Worm (Caenorhabditis elegans) whole organism, early embryonic: ENCODE results near the gene R04D3.4.

Experiments used
- B0310.2 ChIP-seq: sonication (generic microtip); optimal IDR thresholded peaks from 2 replicates; lab custom pipeline; 2016; ENCODE audit warnings: mild to moderate bottlenecking, missing genetic modification characterization, missing compliant biosample characterization
- F13C5.2 ChIP-seq: sonication (generic microtip); optimal IDR thresholded peaks from 2 replicates; lab custom pipeline; 2017; ENCODE audit warnings: mild to moderate bottlenecking, missing genetic modification characterization, inconsistent platforms, missing compliant biosample characterization
- aly-1 ChIP-seq: sonication (generic microtip); optimal IDR thresholded peaks from 2 replicates; lab custom pipeline; 2016; ENCODE audit warnings: missing genetic modification characterization, missing compliant biosample characterization
- ama-1 ChIP-seq: fragments of 150-350 bp; optimal IDR thresholded peaks from 2 replicates; lab custom pipeline; 2014
- ceh-13 ChIP-seq: fragments of 200-800 bp; sonication (Bioruptor generic); optimal IDR thresholded peaks from 2 replicates; lab custom pipeline; 2018; ENCODE audit warnings: mild to moderate bottlenecking, missing genetic modification characterization, missing compliant biosample characterization
- ceh-36 ChIP-seq: sonication (generic microtip); optimal IDR thresholded peaks from 2 replicates; lab custom pipeline; 2016; ENCODE audit warnings: missing genetic modification characterization, inconsistent platforms, missing compliant biosample characterization
- ets-7 ChIP-seq: sonication (generic microtip); optimal IDR thresholded peaks from 2 replicates; lab custom pipeline; 2016; ENCODE audit warnings: missing genotype, missing genetic modification characterization, missing compliant biosample characterization
- flt-1 ChIP-seq: fragments of 200-800 bp; sonication (Bioruptor generic); IDR thresholded peaks from 2 replicates; pipeline ENCODE4 v1.3.6; 2022; ENCODE audit warnings: missing genetic modification characterization, missing compliant biosample characterization
- hmbx-1 ChIP-seq: sonication (generic microtip); optimal IDR thresholded peaks from 2 replicates; lab custom pipeline; 2016; ENCODE audit warnings: mild to moderate bottlenecking, missing genetic modification characterization, missing compliant biosample characterization
- hmg-4 ChIP-seq: fragments of 200-800 bp; sonication (Bioruptor generic); optimal IDR thresholded peaks from 2 replicates; lab custom pipeline; 2018; ENCODE audit warnings: mild to moderate bottlenecking, missing genetic modification characterization, missing compliant biosample characterization
- hnd-1 ChIP-seq: sonication (generic microtip); optimal IDR thresholded peaks from 2 replicates; lab custom pipeline; 2016; ENCODE audit warnings: missing genetic modification characterization, missing compliant biosample characterization
- pes-1 ChIP-seq: fragments of 200-800 bp; sonication (Bioruptor generic); IDR thresholded peaks from 2 replicates; pipeline ENCODE4 v1.3.6; 2022; ENCODE audit warnings: missing genetic modification reagents, missing genetic modification characterization, missing compliant biosample characterization
- scrt-1 ChIP-seq: fragments of 200-800 bp; sonication (Bioruptor generic); IDR thresholded peaks from 2 replicates; pipeline ENCODE4 v1.3.6; 2022; ENCODE audit warnings: missing genetic modification characterization, missing compliant biosample characterization
- sea-1 ChIP-seq: fragments of 200-800 bp; sonication (Bioruptor generic); conservative IDR thresholded peaks from 2 replicates; pipeline ENCODE4 v1.3.6; 2022; ENCODE audit warnings: missing genetic modification characterization, missing compliant biosample characterization
- tbx-11 ChIP-seq: fragments of 200-800 bp; sonication (Bioruptor generic); IDR thresholded peaks from 2 replicates; pipeline ENCODE4 v1.3.6; 2022; ENCODE audit warnings: missing genetic modification characterization, missing compliant biosample characterization
- tbx-37 ChIP-seq: fragments of 200-800 bp; sonication (Bioruptor generic); conservative IDR thresholded peaks from 2 replicates; pipeline ENCODE4 v1.3.6; 2022; ENCODE audit warnings: missing genetic modification reagents, missing genetic modification characterization, missing compliant biosample characterization
- tra-4 ChIP-seq: sonication (generic microtip); optimal IDR thresholded peaks from 2 replicates; lab custom pipeline; 2017; ENCODE audit warnings: missing genetic modification characterization, missing compliant biosample characterization

The R04D3.4 gene

ce11 chrX:13247614-13248013 lies 41.0 kb downstream of the R04D3.4 start:
- TF ChIP-seq ceh-13, result no peak
- no peak for TF ChIP-seq tbx-37 (GFP tag; lab: Robert Waterston, UW)
- TF ChIP-seq pes-1 (GFP tag; lab: Robert Waterston, UW), result no peak
- no peak for TF ChIP-seq ceh-36 (tag; lab: Kevin White, UChicago)
- TF ChIP-seq sea-1 (GFP tag; lab: Robert Waterston, UW), result no peak
- no peak for TF ChIP-seq ets-7
- no peak for TF ChIP-seq B0310.2
- TF ChIP-seq flt-1 (GFP tag; lab: Robert Waterston, UW), result no peak
- TF ChIP-seq aly-1 (tag; lab: Kevin White, UChicago), result no peak
- no peak for TF ChIP-seq hmg-4 (GFP tag; lab: Kevin White, UChicago)
- TF ChIP-seq hnd-1 (tag; lab: Kevin White, UChicago), result no peak
- no peak for TF ChIP-seq hmbx-1 (tag; lab: Kevin White, UChicago)
- TF ChIP-seq ama-1, result no peak
- TF ChIP-seq tbx-11 (GFP tag; lab: Robert Waterston, UW), result no peak
- no peak for TF ChIP-seq F13C5.2
- no peak for TF ChIP-seq tra-4
- TF ChIP-seq scrt-1 (GFP tag; lab: Robert Waterston, UW), result no peak

- TF ChIP-seq F13C5.2, result no peak
- no peak for TF ChIP-seq sea-1 (GFP tag; lab: Robert Waterston, UW)
- TF ChIP-seq B0310.2, result no peak
- TF ChIP-seq ama-1, result no peak
- no peak for TF ChIP-seq hnd-1 (tag; lab: Kevin White, UChicago)
- TF ChIP-seq hmg-4 (GFP tag; lab: Kevin White, UChicago), result no peak
- TF ChIP-seq tra-4, result no peak
- no peak for TF ChIP-seq ceh-13
These were observed 41.8 kb downstream of the R04D3.4 start for ce11 chrX:13246668-13247358.

- TF ChIP-seq tbx-37 (GFP tag; lab: Robert Waterston, UW), result no peak
- TF ChIP-seq pes-1 (GFP tag; lab: Robert Waterston, UW), result no peak
- TF ChIP-seq hnd-1 (tag; lab: Kevin White, UChicago), result no peak
- TF ChIP-seq hmg-4 (GFP tag; lab: Kevin White, UChicago), result no peak
- no peak for TF ChIP-seq sea-1 (GFP tag; lab: Robert Waterston, UW)
- TF ChIP-seq scrt-1 (GFP tag; lab: Robert Waterston, UW), result no peak
- no peak for TF ChIP-seq hmbx-1 (tag; lab: Kevin White, UChicago)
- TF ChIP-seq ets-7, result no peak
- no peak for TF ChIP-seq tra-4
- no peak for TF ChIP-seq ama-1
- no peak for TF ChIP-seq ceh-13
- TF ChIP-seq tbx-11 (GFP tag; lab: Robert Waterston, UW), result no peak
- no peak for TF ChIP-seq F13C5.2
- TF ChIP-seq aly-1 (tag; lab: Kevin White, UChicago), result no peak
These were observed 43.5 kb downstream of the R04D3.4 start, which contains the start of gene hpl-1 for ce11 chrX:13245090-13245489. Gene hpl-1 (plus strand): TSS chrX:13245390.

- no peak for TF ChIP-seq flt-1 (GFP tag; lab: Robert Waterston, UW)
- TF ChIP-seq pes-1 (GFP tag; lab: Robert Waterston, UW), result no peak
- no peak for TF ChIP-seq ceh-36 (tag; lab: Kevin White, UChicago)
- no peak for TF ChIP-seq hnd-1 (tag; lab: Kevin White, UChicago)
- TF ChIP-seq B0310.2, result no peak
- TF ChIP-seq aly-1 (tag; lab: Kevin White, UChicago), result no peak
- no peak for TF ChIP-seq tra-4
- no peak for TF ChIP-seq hmbx-1 (tag; lab: Kevin White, UChicago)
- TF ChIP-seq tbx-11 (GFP tag; lab: Robert Waterston, UW), result no peak
These were observed 46.4 kb downstream of the R04D3.4 start, which contains the start of gene K08H2.5 for ce11 chrX:13242231-13242630. Gene K08H2.5 (minus strand): TSS chrX:13242331.

ce11 chrX:13238197-13238596 lies 50.4 kb downstream of the R04D3.4 start, which contains the start of gene K08H2.4:
Gene K08H2.4 (plus strand): TSS chrX:13238497.
- TF ChIP-seq tra-4, result no peak
- no peak for TF ChIP-seq sea-1 (GFP tag; lab: Robert Waterston, UW)
- no peak for TF ChIP-seq aly-1 (tag; lab: Kevin White, UChicago)
- TF ChIP-seq ceh-13, result no peak
- TF ChIP-seq hmbx-1 (tag; lab: Kevin White, UChicago), result no peak
- no peak for TF ChIP-seq hnd-1 (tag; lab: Kevin White, UChicago)
- TF ChIP-seq F13C5.2, result no peak
